Fruit fly (Drosophila melanogaster): Measurements from ENCODE around the gene CG15286.

- TF ChIP-seq psq (optimal IDR thresholded peaks at IDR 0.05) (no peak), insv (optimal IDR thresholded peaks at IDR 0.05) (no peak), h (optimal IDR thresholded peaks at IDR 0.05) (no peak), Sin3A (optimal IDR thresholded peaks at IDR 0.05) (no peak), Myc (optimal IDR thresholded peaks at IDR 0.05) (no peak)
Measured at dm6 chr2L:14381881-14382280, 43.8 kb downstream of the CG15286 start.
